Worm (Caenorhabditis elegans) whole organism, early embryonic: Measurements from ENCODE around the gene gei-4.

Experiments used
- B0310.2 ChIP-seq: sonication (generic microtip); optimal IDR thresholded peaks from 2 replicates; lab custom pipeline; 2016; ENCODE audit warnings: mild to moderate bottlenecking, missing genetic modification characterization, missing compliant biosample characterization
- F13C5.2 ChIP-seq: sonication (generic microtip); optimal IDR thresholded peaks from 2 replicates; lab custom pipeline; 2017; ENCODE audit warnings: mild to moderate bottlenecking, missing genetic modification characterization, inconsistent platforms, missing compliant biosample characterization
- aly-1 ChIP-seq: sonication (generic microtip); optimal IDR thresholded peaks from 2 replicates; lab custom pipeline; 2016; ENCODE audit warnings: missing genetic modification characterization, missing compliant biosample characterization
- ama-1 ChIP-seq: fragments of 150-350 bp; optimal IDR thresholded peaks from 2 replicates; lab custom pipeline; 2014
- ceh-13 ChIP-seq: fragments of 200-800 bp; sonication (Bioruptor generic); optimal IDR thresholded peaks from 2 replicates; lab custom pipeline; 2018; ENCODE audit warnings: mild to moderate bottlenecking, missing genetic modification characterization, missing compliant biosample characterization
- ets-7 ChIP-seq: sonication (generic microtip); optimal IDR thresholded peaks from 2 replicates; lab custom pipeline; 2016; ENCODE audit warnings: missing genotype, missing genetic modification characterization, missing compliant biosample characterization
- flt-1 ChIP-seq: fragments of 200-800 bp; sonication (Bioruptor generic); IDR thresholded peaks from 2 replicates; pipeline ENCODE4 v1.3.6; 2022; ENCODE audit warnings: missing genetic modification characterization, missing compliant biosample characterization
- hmbx-1 ChIP-seq: sonication (generic microtip); optimal IDR thresholded peaks from 2 replicates; lab custom pipeline; 2016; ENCODE audit warnings: mild to moderate bottlenecking, missing genetic modification characterization, missing compliant biosample characterization
- hmg-4 ChIP-seq: fragments of 200-800 bp; sonication (Bioruptor generic); optimal IDR thresholded peaks from 2 replicates; lab custom pipeline; 2018; ENCODE audit warnings: mild to moderate bottlenecking, missing genetic modification characterization, missing compliant biosample characterization
- hnd-1 ChIP-seq: sonication (generic microtip); optimal IDR thresholded peaks from 2 replicates; lab custom pipeline; 2016; ENCODE audit warnings: missing genetic modification characterization, missing compliant biosample characterization
- pes-1 ChIP-seq: fragments of 200-800 bp; sonication (Bioruptor generic); IDR thresholded peaks from 2 replicates; pipeline ENCODE4 v1.3.6; 2022; ENCODE audit warnings: missing genetic modification reagents, missing genetic modification characterization, missing compliant biosample characterization
- scrt-1 ChIP-seq: fragments of 200-800 bp; sonication (Bioruptor generic); IDR thresholded peaks from 2 replicates; pipeline ENCODE4 v1.3.6; 2022; ENCODE audit warnings: missing genetic modification characterization, missing compliant biosample characterization
- sea-1 ChIP-seq: fragments of 200-800 bp; sonication (Bioruptor generic); conservative IDR thresholded peaks from 2 replicates; pipeline ENCODE4 v1.3.6; 2022; ENCODE audit warnings: missing genetic modification characterization, missing compliant biosample characterization
- tbx-11 ChIP-seq: fragments of 200-800 bp; sonication (Bioruptor generic); IDR thresholded peaks from 2 replicates; pipeline ENCODE4 v1.3.6; 2022; ENCODE audit warnings: missing genetic modification characterization, missing compliant biosample characterization

ce11 chrIII:348465-348864 lies 6.1 kb downstream of the gei-4 start:
- TF ChIP-seq flt-1 (GFP tag; lab: Robert Waterston, UW), result no peak
- TF ChIP-seq hmg-4 (GFP tag; lab: Kevin White, UChicago), result no peak
- no peak for TF ChIP-seq pes-1 (GFP tag; lab: Robert Waterston, UW)
- no peak for TF ChIP-seq ets-7 (tag; lab: Kevin White, UChicago)
- no peak for TF ChIP-seq B0310.2
- no peak for TF ChIP-seq tbx-11 (GFP tag; lab: Robert Waterston, UW)
- no peak for TF ChIP-seq ama-1 (lab: Kevin White, UChicago)
- TF ChIP-seq hnd-1, result no peak
- no peak for TF ChIP-seq hmbx-1
- TF ChIP-seq scrt-1, result no peak
- TF ChIP-seq aly-1 (tag; lab: Kevin White, UChicago), result no peak
- no peak for TF ChIP-seq F13C5.2 (tag; lab: Kevin White, UChicago)
- no peak for TF ChIP-seq ceh-13 (GFP tag; lab: Kevin White, UChicago)
- no peak for TF ChIP-seq sea-1 (GFP tag; lab: Robert Waterston, UW)
